Fruit fly (Drosophila melanogaster) whole organism, prepupa: ENCODE data around the gene Crtc.

Source experiments
- Blimp-1 ChIP-seq: fragments of 200-800 bp; sonication (Bioruptor generic); optimal IDR thresholded peaks from 3 replicates; lab custom pipeline; 2017; ENCODE audit warnings: missing biosample characterization, missing genetic modification characterization, mild to moderate bottlenecking, moderate library complexity, missing genetic modification reagents
- CG10631 ChIP-seq: fragments of 200-800 bp; sonication (Bioruptor generic); optimal IDR thresholded peaks from 2 replicates; lab custom pipeline; 2016; ENCODE audit warnings: missing biosample characterization, missing genetic modification characterization
- CG10669 ChIP-seq: fragments of 200-800 bp; sonication (Bioruptor generic); optimal IDR thresholded peaks from 3 replicates; lab custom pipeline; 2018; ENCODE audit warnings: missing biosample characterization, mild to moderate bottlenecking, missing genetic modification characterization, moderate library complexity
- CG11294 ChIP-seq: fragments of 200-800 bp; sonication (Bioruptor generic); IDR thresholded peaks from 2 replicates; pipeline ENCODE4 v1.3.6; 2022; ENCODE audit warnings: missing biosample characterization, missing genetic modification characterization
- CG11762 ChIP-seq: fragments of 200-800 bp; sonication (Bioruptor generic); optimal IDR thresholded peaks from 3 replicates; lab custom pipeline; 2016; ENCODE audit warnings: missing biosample characterization, missing genetic modification characterization; ENCODE audit not compliant: insufficient read depth
- CG11902 ChIP-seq: fragments of 200-800 bp; sonication (Bioruptor generic); optimal IDR thresholded peaks from 3 replicates; lab custom pipeline; 2016; ENCODE audit warnings: missing biosample characterization, missing genetic modification characterization
- CG15336 ChIP-seq: fragments of 200-800 bp; sonication (Bioruptor generic); IDR thresholded peaks from 2 replicates; pipeline ENCODE4 v1.3.6; 2022; ENCODE audit warnings: missing biosample characterization, missing genetic modification characterization
- CG1621 ChIP-seq: fragments of 200-800 bp; sonication (Bioruptor generic); optimal IDR thresholded peaks from 3 replicates; lab custom pipeline; 2018; ENCODE audit warnings: missing biosample characterization, mild to moderate bottlenecking, missing genetic modification characterization
- CG16779 ChIP-seq: fragments of 200-800 bp; sonication (Bioruptor generic); optimal IDR thresholded peaks from 3 replicates; lab custom pipeline; 2017; ENCODE audit warnings: missing biosample characterization, mild to moderate bottlenecking, missing genetic modification characterization
- CG3032 ChIP-seq: fragments of 200-800 bp; optimal IDR thresholded peaks from 2 replicates; lab custom pipeline; 2019; ENCODE audit warnings: missing biosample characterization, mild to moderate bottlenecking, missing genetic modification characterization, moderate library complexity
- CG34406 ChIP-seq: fragments of 200-800 bp; sonication (Bioruptor generic); optimal IDR thresholded peaks from 3 replicates; lab custom pipeline; 2016; ENCODE audit warnings: missing biosample characterization, missing genetic modification characterization
- CG3919 ChIP-seq: fragments of 200-800 bp; sonication (Bioruptor generic); optimal IDR thresholded peaks from 3 replicates; lab custom pipeline; 2016; ENCODE audit warnings: missing biosample characterization, missing genetic modification characterization
- CG4318 ChIP-seq: fragments of 200-800 bp; sonication (Bioruptor generic); optimal IDR thresholded peaks from 3 replicates; lab custom pipeline; 2017; ENCODE audit warnings: missing biosample characterization, mild to moderate bottlenecking, missing genetic modification characterization
- CG6163 ChIP-seq: fragments of 200-800 bp; sonication (Bioruptor generic); IDR thresholded peaks from 3 replicates; pipeline ENCODE4 v1.3.6; 2022; ENCODE audit warnings: missing biosample characterization, missing genetic modification characterization
- CG6276 ChIP-seq: fragments of 200-800 bp; sonication (Bioruptor generic); optimal IDR thresholded peaks from 2 replicates; lab custom pipeline; 2017; ENCODE audit warnings: missing biosample characterization, mild to moderate bottlenecking, missing genetic modification characterization
- CG6792 ChIP-seq: fragments of 200-800 bp; sonication (Bioruptor generic); optimal IDR thresholded peaks from 3 replicates; lab custom pipeline; 2016; ENCODE audit warnings: missing biosample characterization, missing genetic modification characterization
- CG6854 ChIP-seq: fragments of 200-800 bp; sonication (Bioruptor generic); optimal IDR thresholded peaks from 2 replicates; lab custom pipeline; 2017; ENCODE audit warnings: missing biosample characterization, mild to moderate bottlenecking, missing genetic modification characterization
- CG7368 ChIP-seq: fragments of 200-800 bp; sonication (Bioruptor generic); optimal IDR thresholded peaks from 3 replicates; lab custom pipeline; 2016; ENCODE audit warnings: missing biosample characterization, missing genetic modification characterization
- CG8119 ChIP-seq: fragments of 200-800 bp; sonication (Bioruptor generic); IDR thresholded peaks from 3 replicates; pipeline ENCODE4 v1.3.6; 2022; ENCODE audit warnings: missing biosample characterization, missing genetic modification characterization
- CG8319 ChIP-seq: fragments of 200-800 bp; sonication (Bioruptor generic); optimal IDR thresholded peaks from 3 replicates; lab custom pipeline; 2016; ENCODE audit warnings: missing biosample characterization, missing genetic modification characterization
- CG8632 ChIP-seq: fragments of 200-800 bp; sonication (Bioruptor generic); optimal IDR thresholded peaks from 3 replicates; lab custom pipeline; 2016; ENCODE audit warnings: missing biosample characterization, missing genetic modification characterization
- CG9139 ChIP-seq: fragments of 200-800 bp; sonication (Bioruptor generic); optimal IDR thresholded peaks from 3 replicates; lab custom pipeline; 2017; ENCODE audit warnings: missing biosample characterization, mild to moderate bottlenecking, missing genetic modification characterization
- Eip75B ChIP-seq: fragments of 200-800 bp; sonication (Bioruptor generic); optimal IDR thresholded peaks from 3 replicates; lab custom pipeline; 2016; ENCODE audit warnings: missing biosample characterization, missing genetic modification characterization
- Eip93F ChIP-seq: fragments of 200-800 bp; sonication (Bioruptor generic); optimal IDR thresholded peaks from 2 replicates; lab custom pipeline; 2016; ENCODE audit warnings: missing biosample characterization, mild to moderate bottlenecking, missing genetic modification characterization
- Ets21C ChIP-seq: fragments of 200-800 bp; sonication (Bioruptor generic); optimal IDR thresholded peaks from 3 replicates; lab custom pipeline; 2016; ENCODE audit warnings: missing biosample characterization, missing genetic modification characterization
- Gug ChIP-seq: fragments of 200-800 bp; sonication (Bioruptor generic); IDR thresholded peaks from 2 replicates; pipeline ENCODE4 v1.3.6; 2022; ENCODE audit warnings: missing biosample characterization, missing genetic modification characterization
- Hr39 ChIP-seq: fragments of 200-800 bp; sonication (Bioruptor generic); optimal IDR thresholded peaks from 2 replicates; lab custom pipeline; 2016; ENCODE audit warnings: missing biosample characterization, missing genetic modification characterization
- Lpt ChIP-seq: fragments of 200-800 bp; sonication (Bioruptor generic); optimal IDR thresholded peaks from 3 replicates; lab custom pipeline; 2016; ENCODE audit warnings: missing biosample characterization, missing genetic modification characterization
- Met ChIP-seq: fragments of 200-800 bp; sonication (Bioruptor generic); optimal IDR thresholded peaks from 3 replicates; lab custom pipeline; 2016; ENCODE audit warnings: missing biosample characterization, missing genetic modification characterization
- OdsH ChIP-seq: fragments of 200-800 bp; sonication (Bioruptor generic); optimal IDR thresholded peaks from 3 replicates; lab custom pipeline; 2016; ENCODE audit warnings: missing biosample characterization, missing genetic modification characterization
- Smox ChIP-seq: fragments of 200-800 bp; sonication (Bioruptor generic); optimal IDR thresholded peaks from 3 replicates; lab custom pipeline; 2016; ENCODE audit warnings: missing biosample characterization, missing genetic modification characterization
- Sox102F ChIP-seq: fragments of 200-800 bp; sonication (Bioruptor generic); optimal IDR thresholded peaks from 2 replicates; lab custom pipeline; 2016; ENCODE audit warnings: missing biosample characterization, mild to moderate bottlenecking, missing genetic modification characterization
- Sox14 ChIP-seq: fragments of 200-800 bp; sonication (Bioruptor generic); optimal IDR thresholded peaks from 3 replicates; lab custom pipeline; 2016; ENCODE audit warnings: missing biosample characterization, missing genetic modification characterization
- achi ChIP-seq: fragments of 200-800 bp; sonication (Bioruptor generic); optimal IDR thresholded peaks from 3 replicates; lab custom pipeline; 2016; ENCODE audit warnings: missing biosample characterization, missing genetic modification characterization
- acj6 ChIP-seq: fragments of 200-800 bp; sonication (Bioruptor generic); optimal IDR thresholded peaks from 3 replicates; lab custom pipeline; 2016; ENCODE audit warnings: missing biosample characterization, missing genetic modification characterization
- cyc ChIP-seq: fragments of 200-800 bp; sonication (Bioruptor generic); optimal IDR thresholded peaks from 3 replicates; lab custom pipeline; 2016; ENCODE audit warnings: missing biosample characterization, missing genetic modification characterization
- dac ChIP-seq: fragments of 200-800 bp; sonication (Bioruptor generic); optimal IDR thresholded peaks from 2 replicates; lab custom pipeline; 2017; ENCODE audit warnings: missing biosample characterization, mild to moderate bottlenecking, missing genetic modification characterization
- dsx ChIP-seq: fragments of 200-800 bp; optimal IDR thresholded peaks from 3 replicates; lab custom pipeline; 2019; ENCODE audit warnings: missing biosample characterization, mild to moderate bottlenecking, missing genetic modification characterization, moderate library complexity; ENCODE audit not compliant: poor library complexity, severe bottlenecking
- eg ChIP-seq: fragments of 200-800 bp; sonication (Bioruptor generic); IDR thresholded peaks from 3 replicates; pipeline ENCODE4 v1.3.6; 2022; ENCODE audit warnings: missing biosample characterization, missing genetic modification characterization
- esn ChIP-seq: fragments of 200-800 bp; sonication (Bioruptor generic); optimal IDR thresholded peaks from 2 replicates; lab custom pipeline; 2016; ENCODE audit warnings: missing biosample characterization, mild to moderate bottlenecking, missing genetic modification characterization, moderate library complexity
- fd85E ChIP-seq: fragments of 200-800 bp; sonication (Bioruptor generic); optimal IDR thresholded peaks from 3 replicates; lab custom pipeline; 2016; ENCODE audit warnings: missing biosample characterization, missing genetic modification characterization
- fkh ChIP-seq: fragments of 200-800 bp; sonication (Bioruptor generic); optimal IDR thresholded peaks from 3 replicates; lab custom pipeline; 2017; ENCODE audit warnings: missing biosample characterization, mild to moderate bottlenecking, missing genetic modification characterization, moderate library complexity
- lz ChIP-seq: fragments of 200-800 bp; sonication (Bioruptor generic); optimal IDR thresholded peaks from 3 replicates; lab custom pipeline; 2016; ENCODE audit warnings: missing biosample characterization, missing genetic modification characterization
- salr ChIP-seq, 2 experiments: fragments of 200-800 bp; sonication (Bioruptor generic); optimal IDR thresholded peaks; 3 replicates each; lab custom pipeline; 2016 to 2018; ENCODE audit warnings: missing biosample characterization in 2 of 2, missing genetic modification characterization in 2 of 2, mild to moderate bottlenecking in 1 of 2
- topi ChIP-seq: fragments of 200-800 bp; sonication (Bioruptor generic); optimal IDR thresholded peaks from 3 replicates; lab custom pipeline; 2016; ENCODE audit warnings: missing biosample characterization, missing genetic modification characterization
- vri ChIP-seq: fragments of 200-800 bp; sonication (Bioruptor generic); optimal IDR thresholded peaks from 3 replicates; lab custom pipeline; 2016; ENCODE audit warnings: missing biosample characterization, mild to moderate bottlenecking, missing genetic modification characterization

The Crtc gene

DNA sequence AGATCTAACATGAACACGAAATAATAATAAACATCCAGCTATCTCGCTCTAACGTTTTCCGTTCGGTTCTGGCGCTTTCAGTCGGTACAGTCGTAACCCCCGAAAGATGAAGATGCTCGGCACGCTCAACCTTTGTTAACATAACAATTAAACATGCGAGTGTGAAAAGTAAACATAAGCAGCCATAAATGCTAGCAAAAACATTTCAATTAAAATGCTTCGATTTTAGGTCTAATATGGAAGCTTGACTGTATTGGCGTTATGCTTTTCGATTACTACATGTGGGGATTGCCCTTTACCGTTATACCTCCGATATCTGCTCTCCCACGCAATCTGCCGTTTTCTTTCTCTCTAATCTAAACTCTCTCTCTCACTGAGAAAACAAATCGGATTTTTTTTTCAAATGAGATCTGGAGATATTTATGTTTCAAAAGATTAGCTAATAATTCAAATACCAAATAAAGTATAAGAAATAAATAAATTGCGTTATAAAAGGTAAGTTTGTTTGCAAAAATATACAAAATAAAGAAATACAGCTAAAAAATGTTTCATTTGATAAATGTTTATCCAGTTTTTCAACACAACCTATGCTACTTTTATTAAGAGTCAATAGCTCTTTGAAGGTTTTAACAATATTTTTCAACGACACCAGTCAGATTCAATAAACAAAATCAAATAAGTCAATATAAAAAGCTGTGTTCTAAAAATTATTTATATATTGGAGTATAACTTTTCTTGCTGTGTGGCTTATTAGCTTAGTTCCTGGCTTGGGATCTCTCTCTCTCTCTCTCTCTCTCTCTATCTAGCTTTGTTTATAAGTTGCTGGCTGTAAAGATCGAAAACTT is 10.4 kb downstream of the Crtc start (continued):
- TF ChIP-seq Lpt (GFP tag; lab: Kevin White, UChicago) (no peak), CG10669 (GFP tag; lab: Kevin White, UChicago) (peak; percentile 36), CG6854 (no peak), CG11762 (GFP tag; lab: Kevin White, UChicago) (peak; percentile 41), CG15336 (peak; percentile 82), CG6276 (peak; percentile 30), Eip93F (GFP tag; lab: Kevin White, UChicago) (no peak), CG8319 (peak; percentile 12), CG9139 (no peak), eg (GFP tag; lab: Robert Waterston, UW) (peak; percentile 91), esn (GFP tag; lab: Kevin White, UChicago) (peak; percentile 59), salr (GFP tag; optimal IDR thresholded peaks at IDR 0.05; lab: Kevin White, UChicago) (peak in 1 of 2 experiments; percentile 45), CG10631 (peak; percentile 44), CG34406 (peak; percentile 19), Eip75B (GFP tag; lab: Kevin White, UChicago) (peak; percentile 39), OdsH (GFP tag; lab: Kevin White, UChicago) (peak; percentile 71), fkh (GFP tag; lab: Kevin White, UChicago) (peak; percentile 94), CG11294 (GFP tag; lab: Robert Waterston, UW) (peak; percentile 80), dac (GFP tag; lab: Kevin White, UChicago) (peak; percentile 52), vri (peak; percentile 71), cyc (GFP tag; lab: Kevin White, UChicago) (peak; percentile 67), Met (peak; percentile 63), Blimp-1 (GFP tag; lab: Kevin White, UChicago) (no peak), CG16779 (tag; lab: Kevin White, UChicago) (no peak), dsx (no peak), CG11902 (peak; percentile 25)
- TF ChIP-seq, all 60 proteins: peak for 45

DNA sequence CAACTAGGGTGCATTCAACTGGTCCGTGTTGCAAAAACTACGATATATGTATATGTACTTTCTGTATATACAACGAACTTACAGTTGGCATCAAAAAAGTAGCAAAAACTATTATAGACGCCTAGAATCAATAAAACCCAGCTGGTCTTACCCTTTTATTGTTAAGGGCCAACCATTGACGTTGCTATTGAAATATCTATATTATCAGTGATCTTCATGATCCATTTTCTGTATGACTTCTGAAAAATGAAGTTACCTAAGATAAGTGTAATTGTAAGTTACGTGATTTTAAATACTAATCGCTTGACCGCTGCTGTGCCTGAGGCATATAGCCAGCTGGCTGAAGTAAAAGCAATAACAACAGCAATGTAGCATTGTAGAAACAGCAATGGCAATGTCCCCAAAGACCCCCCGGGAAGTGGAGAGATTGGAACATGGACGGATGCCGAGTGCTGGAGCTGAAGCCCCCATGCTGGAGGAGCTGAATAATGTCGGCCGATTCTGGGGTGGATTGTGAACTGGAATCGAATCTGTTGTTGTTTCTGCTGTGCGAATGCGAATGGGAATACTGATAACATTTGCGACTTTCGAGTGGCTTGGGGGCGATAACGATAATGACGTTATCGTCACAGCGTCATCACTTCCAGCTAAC is 11.2 kb downstream of the Crtc start:
- TF ChIP-seq Sox102F (GFP tag; lab: Kevin White, UChicago) (peak; percentile 76), fd85E (GFP tag; lab: Kevin White, UChicago) (no peak), CG6792 (GFP tag; lab: Kevin White, UChicago) (peak; percentile 80), salr (GFP tag; optimal IDR thresholded peaks at IDR 0.05; lab: Kevin White, UChicago) (peak; percentile 71 to 74), CG16779 (tag; lab: Kevin White, UChicago) (peak; percentile 73), achi (GFP tag; lab: Kevin White, UChicago) (peak; percentile 87), Gug (GFP tag; lab: Robert Waterston, UW) (peak; percentile 64), CG8119 (GFP tag; lab: Robert Waterston, UW) (peak; percentile 87), CG15336 (peak; percentile 87), topi (peak; percentile 75), Hr39 (GFP tag; lab: Kevin White, UChicago) (peak; percentile 60), CG3032 (peak; percentile 81), CG10669 (GFP tag; lab: Kevin White, UChicago) (peak; percentile 83), CG1621 (tag; lab: Kevin White, UChicago) (peak; percentile 84), CG10631 (peak; percentile 68), CG3919 (GFP tag; lab: Kevin White, UChicago) (peak; percentile 80), Smox (peak; percentile 64), CG6276 (peak; percentile 89), lz (GFP tag; lab: Kevin White, UChicago) (peak; percentile 73), dac (GFP tag; lab: Kevin White, UChicago) (peak; percentile 57), CG6163 (GFP tag; lab: Robert Waterston, UW) (peak; percentile 77; the same call in 2 of the 3 replicates), acj6 (GFP tag; lab: Kevin White, UChicago) (peak; percentile 83), Eip93F (GFP tag; lab: Kevin White, UChicago) (no peak), cyc (GFP tag; lab: Kevin White, UChicago) (peak; percentile 72), CG4318 (GFP tag; lab: Kevin White, UChicago) (peak; percentile 71), CG11294 (GFP tag; lab: Robert Waterston, UW) (peak; percentile 66; the same call in 1 of the 2 replicates), Lpt (GFP tag; lab: Kevin White, UChicago) (peak; percentile 72), CG11902 (peak; percentile 60), Ets21C (GFP tag; lab: Kevin White, UChicago) (peak; percentile 38), Sox14 (GFP tag; lab: Kevin White, UChicago) (peak; percentile 86), CG7368 (GFP tag; lab: Kevin White, UChicago) (peak; percentile 72), CG8632 (peak; percentile 83), vri (peak; percentile 42)
